Worm (Caenorhabditis elegans) whole organism, L3 larva: ENCODE results near the gene srg-16.

Experiments
- R02D3.7 ChIP-seq: fragments of 150-350 bp; optimal IDR thresholded peaks from 2 replicates; lab custom pipeline; 2014; ENCODE audit warnings: missing biosample characterization, missing genetic modification characterization
- elt-1 ChIP-seq: fragments of 150-350 bp; optimal IDR thresholded peaks from 2 replicates; lab custom pipeline; 2014; ENCODE audit warnings: missing biosample characterization, missing genetic modification characterization
- eor-1 ChIP-seq, 2 experiments: fragments of 150-350 bp; optimal IDR thresholded peaks; 2 replicates each; lab custom pipeline; 2014 to 2018; ENCODE audit warnings: missing biosample characterization in 2 of 2, missing genetic modification characterization in 2 of 2
- fkh-2 ChIP-seq: fragments of 150-350 bp; optimal IDR thresholded peaks from 2 replicates; lab custom pipeline; 2014; ENCODE audit warnings: missing biosample characterization, missing genetic modification reagents, missing genetic modification characterization
- lin-15B ChIP-seq: fragments of 150-350 bp; optimal IDR thresholded peaks from 2 replicates; lab custom pipeline; 2014; ENCODE audit warnings: missing biosample characterization, missing genetic modification characterization
- mdl-1 ChIP-seq: fragments of 150-350 bp; optimal IDR thresholded peaks from 2 replicates; lab custom pipeline; 2014; ENCODE audit warnings: missing biosample characterization, missing genetic modification characterization
- nfya-1 ChIP-seq: sonication (generic microtip); optimal IDR thresholded peaks from 2 replicates; lab custom pipeline; 2017; ENCODE audit warnings: missing genetic modification characterization, mild to moderate bottlenecking, missing compliant biosample characterization, antibody characterized with exemption, moderate library complexity; ENCODE audit not compliant: insufficient read depth
- nhr-28 ChIP-seq: fragments of 150-350 bp; optimal IDR thresholded peaks from 2 replicates; lab custom pipeline; 2014; ENCODE audit warnings: missing biosample characterization, missing genetic modification characterization
- skn-1 ChIP-seq: fragments of 150-350 bp; optimal IDR thresholded peaks from 2 replicates; lab custom pipeline; 2014; ENCODE audit warnings: missing biosample characterization, missing genetic modification characterization
- snpc-4 ChIP-seq: fragments of 150-350 bp; optimal IDR thresholded peaks from 2 replicates; lab custom pipeline; 2014; ENCODE audit warnings: missing biosample characterization, missing genetic modification characterization
- tbx-2 ChIP-seq: sonication (generic microtip); optimal IDR thresholded peaks from 2 replicates; lab custom pipeline; 2016; ENCODE audit warnings: mild to moderate bottlenecking, missing genetic modification characterization, missing compliant biosample characterization
- ztf-11 ChIP-seq: fragments of 150-350 bp; optimal IDR thresholded peaks from 2 replicates; lab custom pipeline; 2014; ENCODE audit warnings: missing biosample characterization, missing genetic modification characterization

- TF ChIP-seq nhr-28 (no peak), fkh-2 (tag; lab: Kevin White, UChicago) (no peak), mdl-1 (tag; lab: Kevin White, UChicago) (no peak), R02D3.7 (no peak), lin-15B (no peak), skn-1 (no peak), tbx-2 (tag; lab: Kevin White, UChicago) (no peak), eor-1 (tag; optimal IDR thresholded peaks at IDR 0.05; lab: Kevin White, UChicago) (no peak), snpc-4 (tag; lab: Kevin White, UChicago) (no peak), elt-1 (tag; lab: Kevin White, UChicago) (no peak), ztf-11 (tag; lab: Kevin White, UChicago) (no peak), nfya-1 (tag; lab: Kevin White, UChicago) (no peak)
These were observed 9.7 kb upstream of the srg-16 start, which contains the start of gene sre-38 for ce11 chrII:12457275-12457674.
